Worm (Caenorhabditis elegans) whole organism, L4 larva: Measurements from ENCODE around the gene mec-18.
A peak's percentile ranks its signal among the peaks of the same experiment; 100 is the strongest.

ENCODE experiments used
- F26F4.8 ChIP-seq: fragments of 200-800 bp; sonication (Bioruptor generic); conservative IDR thresholded peaks from 2 replicates; pipeline ENCODE4 v1.3.6; 2022; ENCODE audit warnings: missing genetic modification characterization, missing compliant biosample characterization
- F37D6.2 ChIP-seq: sonication (generic microtip); optimal IDR thresholded peaks from 2 replicates; lab custom pipeline; 2016; ENCODE audit warnings: mild to moderate bottlenecking, missing genetic modification characterization, missing compliant biosample characterization
- ama-1 ChIP-seq: fragments of 150-350 bp; optimal IDR thresholded peaks from 2 replicates; lab custom pipeline; 2014; ENCODE audit warnings: inconsistent platforms, mixed read lengths
- dmd-6 ChIP-seq: fragments of 200-800 bp; sonication (Bioruptor generic); IDR thresholded peaks from 2 replicates; pipeline ENCODE4 v1.3.6; 2022; ENCODE audit warnings: missing genetic modification reagents, missing genetic modification characterization, missing compliant biosample characterization
- fkh-10 ChIP-seq: fragments of 150-350 bp; optimal IDR thresholded peaks from 2 replicates; lab custom pipeline; 2014; ENCODE audit warnings: missing biosample characterization, missing genetic modification reagents, missing genetic modification characterization
- nhr-102 ChIP-seq: sonication (generic microtip); optimal IDR thresholded peaks from 2 replicates; lab custom pipeline; 2016; ENCODE audit warnings: mild to moderate bottlenecking, missing genetic modification characterization, moderate library complexity, missing compliant biosample characterization
- nhr-237 ChIP-seq: sonication (generic microtip); optimal IDR thresholded peaks from 2 replicates; lab custom pipeline; 2017; ENCODE audit warnings: missing biosample characterization, missing genetic modification characterization
- pqm-1 ChIP-seq: sonication (generic microtip); optimal IDR thresholded peaks from 2 replicates; lab custom pipeline; 2017; ENCODE audit warnings: missing biosample characterization, missing genetic modification characterization
- skn-1 ChIP-seq: fragments of 150-350 bp; optimal IDR thresholded peaks from 2 replicates; lab custom pipeline; 2014; ENCODE audit warnings: missing biosample characterization, missing genetic modification characterization
- unc-130 ChIP-seq: sonication (generic microtip); optimal IDR thresholded peaks from 2 replicates; lab custom pipeline; 2016; ENCODE audit warnings: missing genetic modification reagents, missing genetic modification characterization, missing compliant biosample characterization
- unc-62 ChIP-seq, 3 experiments: fragments of 150-350 bp in 1 of 3; sonication (generic microtip); optimal IDR thresholded peaks in 2 of 3; peaks in 1 of 3; 1 replicate in 1 of 3; 2 replicates in 2 of 3; lab custom pipeline; 2014 to 2017; ENCODE audit warnings: missing biosample characterization in 3 of 3, missing genetic modification characterization in 3 of 3, missing genetic modification reagents in 3 of 3, missing genotype in 1 of 3
- zip-11 ChIP-seq: fragments of 200-800 bp; sonication (Bioruptor generic); IDR thresholded peaks from 2 replicates; pipeline ENCODE4 v1.3.6; 2022; ENCODE audit warnings: missing genetic modification characterization, missing compliant biosample characterization

DNA sequence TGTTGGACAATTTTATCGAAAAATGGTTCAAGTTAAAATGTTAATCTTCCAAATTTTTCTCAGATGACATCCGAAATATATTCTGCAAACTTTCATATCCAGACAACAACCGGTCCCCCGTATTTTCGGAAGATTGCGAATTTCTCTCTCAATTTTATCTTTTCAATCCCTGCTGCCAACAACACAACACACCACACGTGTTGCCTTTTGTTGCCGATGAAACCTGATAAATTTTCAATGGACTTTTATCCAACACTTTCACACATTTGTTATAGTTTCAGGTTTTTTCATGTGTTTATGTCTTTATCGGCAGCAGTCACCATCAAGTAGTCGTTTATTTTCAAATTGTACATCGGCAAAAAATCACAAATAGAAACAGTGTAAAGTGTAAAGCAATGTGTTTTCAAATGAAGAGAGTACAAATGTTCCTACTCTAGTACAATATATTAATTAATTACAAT is 27.7 kb downstream of the mec-18 start:
- TF ChIP-seq dmd-6 (GFP tag; lab: Robert Waterston, UW) (peak; percentile 26; the same call in 1 of the 2 replicates), ama-1 (lab: Kevin White, UChicago) (peak; percentile 91), nhr-237 (tag; lab: Kevin White, UChicago) (no peak), zip-11 (GFP tag; lab: Robert Waterston, UW) (no peak), fkh-10 (GFP tag; lab: Kevin White, UChicago) (no peak), unc-62 (GFP tag; optimal IDR thresholded peaks at IDR 0.05 in 1 of 2; lab: Kevin White, UChicago) (peak in 1 of 2 experiments; percentile 91), unc-62 (tag; optimal IDR thresholded peaks at IDR 0.05; lab: Kevin White, UChicago) (no peak), F26F4.8 (GFP tag; lab: Robert Waterston, UW) (no peak), pqm-1 (tag; lab: Kevin White, UChicago) (peak; percentile 19), skn-1 (tag; lab: Kevin White, UChicago) (no peak), unc-130 (GFP tag; lab: Kevin White, UChicago) (no peak), F37D6.2 (no peak), nhr-102 (tag; lab: Kevin White, UChicago) (peak; percentile 38)
